Fruit fly (Drosophila melanogaster) whole organism, prepupa: Measurements from ENCODE around the gene Imp.

ENCODE experiments used
- Blimp-1 ChIP-seq: fragments of 200-800 bp; sonication (Bioruptor generic); optimal IDR thresholded peaks from 3 replicates; lab custom pipeline; 2017; ENCODE audit warnings: missing biosample characterization, missing genetic modification characterization, mild to moderate bottlenecking, moderate library complexity, missing genetic modification reagents
- CG10669 ChIP-seq: fragments of 200-800 bp; sonication (Bioruptor generic); optimal IDR thresholded peaks from 3 replicates; lab custom pipeline; 2018; ENCODE audit warnings: missing biosample characterization, mild to moderate bottlenecking, missing genetic modification characterization, moderate library complexity
- CG11762 ChIP-seq: fragments of 200-800 bp; sonication (Bioruptor generic); optimal IDR thresholded peaks from 3 replicates; lab custom pipeline; 2016; ENCODE audit warnings: missing biosample characterization, missing genetic modification characterization; ENCODE audit not compliant: insufficient read depth
- CG4318 ChIP-seq: fragments of 200-800 bp; sonication (Bioruptor generic); optimal IDR thresholded peaks from 3 replicates; lab custom pipeline; 2017; ENCODE audit warnings: missing biosample characterization, mild to moderate bottlenecking, missing genetic modification characterization
- CG8119 ChIP-seq: fragments of 200-800 bp; sonication (Bioruptor generic); IDR thresholded peaks from 3 replicates; pipeline ENCODE4 v1.3.6; 2022; ENCODE audit warnings: missing biosample characterization, missing genetic modification characterization
- Hr4 ChIP-seq: fragments of 200-800 bp; sonication (Bioruptor generic); optimal IDR thresholded peaks from 3 replicates; lab custom pipeline; 2016; ENCODE audit warnings: missing biosample characterization, missing genetic modification characterization
- Smox ChIP-seq: fragments of 200-800 bp; sonication (Bioruptor generic); optimal IDR thresholded peaks from 3 replicates; lab custom pipeline; 2016; ENCODE audit warnings: missing biosample characterization, missing genetic modification characterization
- Sox102F ChIP-seq: fragments of 200-800 bp; sonication (Bioruptor generic); optimal IDR thresholded peaks from 2 replicates; lab custom pipeline; 2016; ENCODE audit warnings: missing biosample characterization, mild to moderate bottlenecking, missing genetic modification characterization
- Sox15 ChIP-seq: fragments of 200-800 bp; sonication (Bioruptor generic); optimal IDR thresholded peaks from 3 replicates; lab custom pipeline; 2016; ENCODE audit warnings: missing biosample characterization, missing genetic modification characterization

dm6 chrX:10867692-10868091 lies 43.6 kb upstream of the Imp start:
- TF ChIP-seq CG10669 (GFP tag; lab: Kevin White, UChicago) (no peak), Smox (GFP tag; lab: Kevin White, UChicago) (no peak), CG4318 (no peak), CG11762 (GFP tag; lab: Kevin White, UChicago) (no peak), Blimp-1 (no peak), CG8119 (GFP tag; lab: Robert Waterston, UW) (no peak), Sox102F (GFP tag; lab: Kevin White, UChicago) (no peak), Hr4 (GFP tag; lab: Kevin White, UChicago) (no peak), Sox15 (GFP tag; lab: Kevin White, UChicago) (no peak)
